Worm (Caenorhabditis elegans): ENCODE measurements around the gene clec-49.
A peak's percentile ranks its signal among the peaks of the same experiment; 100 is the strongest.

Gene clec-49

DNA sequence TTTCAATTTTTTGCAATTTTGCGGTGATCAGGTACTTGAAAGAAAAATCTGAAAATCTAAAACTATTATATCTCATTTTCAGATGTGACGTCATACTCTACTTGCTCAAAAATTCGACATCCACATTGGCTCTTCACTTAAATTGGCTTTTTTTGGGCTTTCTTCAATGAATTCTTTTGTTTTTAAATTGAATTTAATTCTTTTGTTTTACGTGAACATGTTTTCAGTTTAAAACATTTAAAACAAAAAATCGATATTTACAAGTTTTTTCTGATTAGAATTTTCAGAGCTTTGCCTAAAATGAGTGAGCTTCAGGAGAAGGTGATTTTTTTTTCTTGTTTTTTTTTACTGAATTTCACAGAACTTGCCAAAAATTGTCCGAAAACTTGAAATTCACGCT, 9.4 kb downstream of the clec-49 start, which contains the start of gene W04E12.3:
W04E12.3 (plus strand) TSS at position 301 of the 400 bp plus-strand sequence.
- no peak for TF ChIP-seq lim-7 (GFP tag; IDR thresholded peaks at IDR 0.05)
- TF ChIP-seq hlh-30 (tag; optimal IDR thresholded peaks at IDR 0.05; ENCODE audit: insufficient read depth): no peak
- no peak for TF ChIP-seq F49E8.2 (tag; optimal IDR thresholded peaks at IDR 0.05; ENCODE audit: borderline replicate concordance)

- TF ChIP-seq zfp-2 (tag; optimal IDR thresholded peaks at IDR 0.05) (no peak), aly-2 (tag; optimal IDR thresholded peaks at IDR 0.05) (no peak), daf-19 (GFP tag; conservative IDR thresholded peaks at IDR 0.05) (no peak), mes-2 (tag; optimal IDR thresholded peaks at IDR 0.05; ENCODE audit: poor library complexity, severe bottlenecking) (no peak), sdz-12 (GFP tag; optimal IDR thresholded peaks at IDR 0.05) (no peak)
Observed at ce11 chrV:19741034-19741433, 10.0 kb downstream of the clec-49 start, which contains the start of gene W04E12.2. W04E12.2 (minus strand) TSS chrV:19741134.

DNA sequence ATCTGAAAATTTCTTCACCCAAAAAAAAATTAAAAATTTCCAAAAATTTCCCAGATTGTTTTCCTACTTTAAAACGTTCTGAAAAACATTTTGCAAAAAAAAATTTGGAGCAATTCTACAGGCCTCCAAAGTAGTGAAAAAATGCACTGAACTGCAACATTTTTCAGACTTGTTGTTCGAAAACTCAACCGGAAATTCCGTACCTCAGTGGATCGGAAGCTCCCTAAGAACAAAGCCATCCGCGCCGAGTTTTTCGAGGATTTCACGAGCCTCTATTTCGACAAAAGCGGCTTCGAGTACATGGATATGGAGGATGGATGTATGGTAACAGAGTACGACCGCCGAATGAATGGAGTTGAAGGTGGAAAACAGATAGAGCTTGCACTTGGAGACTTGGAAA, 12.9 kb downstream of the clec-49 start, which contains the start of gene fbxa-131:
fbxa-131 (plus strand) TSS at position 301 of the 400 bp plus-strand sequence.
- no peak for TF ChIP-seq spr-1 (tag; optimal IDR thresholded peaks at IDR 0.05)
- TF ChIP-seq egl-27 (tag; optimal IDR thresholded peaks at IDR 0.05): no peak
- no peak for TF ChIP-seq daf-8 (GFP tag; IDR thresholded peaks at IDR 0.05)
- TF ChIP-seq mdl-1 (tag; optimal IDR thresholded peaks at IDR 0.05): no peak
- no peak for TF ChIP-seq ctbp-1 (GFP tag; IDR thresholded peaks at IDR 0.05)
- TF ChIP-seq fkh-10 (GFP tag; optimal IDR thresholded peaks at IDR 0.05): no peak
- TF ChIP-seq snpc-4 (tag; optimal IDR thresholded peaks at IDR 0.05): no peak
- TF ChIP-seq mxl-3 (GFP tag; optimal IDR thresholded peaks at IDR 0.05): no peak

DNA sequence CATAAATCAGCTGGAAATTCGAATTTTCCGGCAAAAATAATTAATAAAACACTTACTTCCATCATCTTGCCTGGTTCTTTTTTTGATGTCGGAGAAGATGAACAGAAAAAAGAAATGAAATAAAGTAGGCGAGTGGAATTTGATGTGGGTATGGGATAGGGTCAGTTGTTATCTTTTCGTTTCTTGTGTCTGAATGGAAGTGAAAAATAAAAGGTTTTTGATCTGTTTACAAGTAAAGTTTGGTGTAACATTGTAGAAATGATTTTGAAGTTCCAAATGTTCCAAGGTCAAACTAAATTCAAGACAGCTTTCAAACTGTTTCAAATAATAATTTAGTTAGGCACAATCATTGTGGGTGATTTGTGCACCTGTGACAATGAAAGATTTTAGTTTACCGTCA, 13.6 kb downstream of the clec-49 start, which contains the start of gene W04E12.7:
W04E12.7 (minus strand) TSS at position 101 of the 400 bp plus-strand sequence.
- TF ChIP-seq tra-1 (GFP tag; IDR thresholded peaks at IDR 0.05): no peak
- TF ChIP-seq ctbp-1 (GFP tag; IDR thresholded peaks at IDR 0.05): no peak
- TF ChIP-seq aha-1 (tag): peak; percentile 1

- TF ChIP-seq set-16 (GFP tag; IDR thresholded peaks at IDR 0.05) (peak; percentile 86), dmd-8 (GFP tag; IDR thresholded peaks at IDR 0.05) (no peak), lsy-2 (tag; optimal IDR thresholded peaks at IDR 0.05) (no peak), egl-43 (GFP tag; IDR thresholded peaks at IDR 0.05) (0 out of 2 replicates have a peak, but pooled peaks have one; percentile 32), nhr-10 (tag; optimal IDR thresholded peaks at IDR 0.05) (no peak), vab-7 (GFP tag; IDR thresholded peaks at IDR 0.05) (no peak), Y5F2A.4 (GFP tag; optimal IDR thresholded peaks at IDR 0.05) (no peak), nhr-102 (tag; optimal IDR thresholded peaks at IDR 0.05) (no peak), F26F4.8 (GFP tag; conservative IDR thresholded peaks at IDR 0.05) (0 out of 2 replicates have a peak, but pooled peaks have one; percentile 7)
Observed at ce11 chrV:19733728-19734127, 17.3 kb downstream of the clec-49 start.

ce11 chrV:19730280-19730679, 20.7 kb downstream of the clec-49 start, which contains the start of gene Y116F11A.1:
Y116F11A.1 (plus strand) TSS chrV:19730580.
- TF ChIP-seq aha-1 (tag) (no peak), vab-7 (GFP tag; IDR thresholded peaks at IDR 0.05) (no peak), daf-19 (GFP tag; conservative IDR thresholded peaks at IDR 0.05) (no peak), nhr-237 (tag; optimal IDR thresholded peaks at IDR 0.05) (no peak), zfp-2 (tag; optimal IDR thresholded peaks at IDR 0.05) (no peak)

ce11 chrV:19728731-19729130, 22.3 kb downstream of the clec-49 start, which contains the start of gene Y116F11A.3:
Y116F11A.3 (plus strand) TSS chrV:19729031.
- TF ChIP-seq Y105C5A.15 (GFP tag; IDR thresholded peaks at IDR 0.05) (no peak), nhr-10 (tag; optimal IDR thresholded peaks at IDR 0.05) (no peak), ztf-11 (tag; optimal IDR thresholded peaks at IDR 0.05) (no peak), nhr-111 (GFP tag; optimal IDR thresholded peaks at IDR 0.05) (no peak)
